Fruit fly (Drosophila melanogaster) whole organism, embryonic: ENCODE results near the gene CG42852.
A peak's percentile ranks its signal among the peaks of the same experiment; 100 is the strongest.

Source experiments
- Blimp-1 ChIP-seq: fragments of 200-800 bp; sonication (Bioruptor generic); optimal IDR thresholded peaks from 3 replicates; lab custom pipeline; 2018; ENCODE audit warnings: missing biosample characterization, missing genetic modification characterization, mild to moderate bottlenecking, moderate library complexity, missing genetic modification reagents
- Bteb2 ChIP-seq: fragments of 200-800 bp; sonication (Bioruptor generic); optimal IDR thresholded peaks from 2 replicates; lab custom pipeline; 2016; ENCODE audit warnings: missing biosample characterization, missing genetic modification characterization
- CG10543 ChIP-seq: fragments of 200-800 bp; sonication (Bioruptor generic); optimal IDR thresholded peaks from 3 replicates; lab custom pipeline; 2017; ENCODE audit warnings: missing biosample characterization, mild to moderate bottlenecking, missing genetic modification characterization, moderate library complexity
- CG11456 ChIP-seq: fragments of 200-800 bp; sonication (Bioruptor generic); IDR thresholded peaks from 3 replicates; pipeline ENCODE4 v1.3.6; 2022; ENCODE audit warnings: missing biosample characterization, missing genetic modification characterization
- CG13296 ChIP-seq: fragments of 200-800 bp; sonication (Bioruptor generic); optimal IDR thresholded peaks from 3 replicates; lab custom pipeline; 2018; ENCODE audit warnings: missing biosample characterization, mild to moderate bottlenecking, missing genetic modification characterization
- CG14710 ChIP-seq: fragments of 200-800 bp; sonication (Bioruptor generic); optimal IDR thresholded peaks from 3 replicates; lab custom pipeline; 2019; ENCODE audit warnings: missing biosample characterization, mild to moderate bottlenecking, missing genetic modification characterization, moderate library complexity
- CG15514 ChIP-seq: fragments of 200-800 bp; sonication (Bioruptor generic); optimal IDR thresholded peaks from 3 replicates; lab custom pipeline; 2017; ENCODE audit warnings: missing biosample characterization, missing genetic modification characterization, mild to moderate bottlenecking, moderate library complexity, missing genetic modification reagents
- CG1647 ChIP-seq: fragments of 200-800 bp; sonication (Bioruptor generic); optimal IDR thresholded peaks from 3 replicates; lab custom pipeline; 2016; ENCODE audit warnings: missing biosample characterization, missing genetic modification characterization
- CG16813 ChIP-seq: fragments of 200-800 bp; sonication (Bioruptor generic); IDR thresholded peaks from 3 replicates; pipeline ENCODE4 v1.3.6; 2022; ENCODE audit warnings: missing biosample characterization, missing genetic modification characterization; ENCODE audit not compliant: partially characterized antibody
- CG18476 ChIP-seq: fragments of 200-800 bp; sonication (Bioruptor generic); optimal IDR thresholded peaks from 2 replicates; lab custom pipeline; 2016; ENCODE audit warnings: missing biosample characterization, mild to moderate bottlenecking, missing genetic modification characterization
- CG30431 ChIP-seq: fragments of 200-800 bp; sonication (Bioruptor generic); optimal IDR thresholded peaks from 2 replicates; lab custom pipeline; 2017; ENCODE audit warnings: missing biosample characterization, missing genetic modification characterization
- CG3726 ChIP-seq: fragments of 200-800 bp; sonication (Bioruptor generic); IDR thresholded peaks from 3 replicates; pipeline ENCODE4, ENCODE4 v1.3.6; 2022; ENCODE audit warnings: missing biosample characterization, missing genetic modification characterization
- CG4820 ChIP-seq: fragments of 200-800 bp; sonication (Bioruptor generic); optimal IDR thresholded peaks from 3 replicates; lab custom pipeline; 2016; ENCODE audit warnings: missing biosample characterization, missing genetic modification characterization
- CG6765 ChIP-seq: fragments of 200-800 bp; sonication (Bioruptor generic); optimal IDR thresholded peaks from 3 replicates; lab custom pipeline; 2017; ENCODE audit warnings: missing biosample characterization, mild to moderate bottlenecking, missing genetic modification characterization
- CG7745 ChIP-seq: fragments of 200-800 bp; sonication (Bioruptor generic); optimal IDR thresholded peaks from 2 replicates; lab custom pipeline; 2018; ENCODE audit warnings: missing biosample characterization, mild to moderate bottlenecking, missing genetic modification characterization, moderate library complexity
- CG8765 ChIP-seq: fragments of 200-800 bp; sonication (Bioruptor generic); IDR thresholded peaks from 2 replicates; pipeline ENCODE4 v1.3.6; 2022; ENCODE audit warnings: missing biosample characterization, missing genetic modification characterization
- CG9609 ChIP-seq: fragments of 200-800 bp; sonication (Bioruptor generic); optimal IDR thresholded peaks from 3 replicates; lab custom pipeline; 2016; ENCODE audit warnings: missing biosample characterization, missing genetic modification characterization
- CG9727 ChIP-seq: fragments of 200-800 bp; sonication (Bioruptor generic); optimal IDR thresholded peaks from 3 replicates; lab custom pipeline; 2017; ENCODE audit warnings: missing biosample characterization, mild to moderate bottlenecking, missing genetic modification characterization
- CoRest ChIP-seq: fragments of 200-800 bp; sonication (Bioruptor generic); optimal IDR thresholded peaks from 3 replicates; lab custom pipeline; 2018; ENCODE audit warnings: missing biosample characterization, mild to moderate bottlenecking, missing genetic modification characterization, moderate library complexity
- CrebB ChIP-seq: fragments of 200-800 bp; sonication (Bioruptor generic); optimal IDR thresholded peaks from 3 replicates; lab custom pipeline; 2018; ENCODE audit warnings: missing biosample characterization, mild to moderate bottlenecking, missing genetic modification characterization
- D19B ChIP-seq: fragments of 200-800 bp; sonication (Bioruptor generic); optimal IDR thresholded peaks from 2 replicates; lab custom pipeline; 2017; ENCODE audit warnings: missing biosample characterization, mild to moderate bottlenecking, missing genetic modification characterization
- Dll ChIP-seq: fragments of 200-800 bp; sonication (Bioruptor generic); IDR thresholded peaks from 4 replicates; pipeline ENCODE4 v1.3.6; 2022; ENCODE audit warnings: missing biosample characterization, missing genetic modification characterization; ENCODE audit not compliant: partially characterized antibody
- Ets65A ChIP-seq: fragments of 200-800 bp; sonication (Bioruptor generic); peaks from one replicate; lab custom pipeline; 2016; ENCODE audit warnings: missing biosample characterization, missing genetic modification characterization
- Hey ChIP-seq: fragments of 200-800 bp; sonication (Bioruptor generic); optimal IDR thresholded peaks from 3 replicates; lab custom pipeline; 2018; ENCODE audit warnings: missing biosample characterization, mild to moderate bottlenecking, missing genetic modification characterization
- HmgZ ChIP-seq: fragments of 200-800 bp; sonication (Bioruptor generic); optimal IDR thresholded peaks from 2 replicates; lab custom pipeline; 2018; ENCODE audit warnings: missing biosample characterization, mild to moderate bottlenecking, missing genetic modification characterization
- Jarid2 ChIP-seq: fragments of 200-800 bp; sonication (Bioruptor generic); optimal IDR thresholded peaks from 3 replicates; lab custom pipeline; 2017; ENCODE audit warnings: mild to moderate bottlenecking, missing biosample characterization, missing genetic modification reagents, missing genetic modification characterization
- Lpt ChIP-seq: fragments of >200 bp; optimal IDR thresholded peaks from 2 replicates; lab custom pipeline; 2018; ENCODE audit warnings: missing biosample characterization, missing genetic modification characterization
- Nf-YB ChIP-seq: fragments of 200-800 bp; sonication (Bioruptor generic); optimal IDR thresholded peaks from 3 replicates; lab custom pipeline; 2019; ENCODE audit warnings: missing biosample characterization, mild to moderate bottlenecking, missing genetic modification characterization, moderate library complexity
- NfI ChIP-seq: fragments of 200-800 bp; sonication (Bioruptor generic); optimal IDR thresholded peaks from 3 replicates; lab custom pipeline; 2018; ENCODE audit warnings: missing biosample characterization, mild to moderate bottlenecking, missing genetic modification characterization, moderate library complexity
- Oaz ChIP-seq: fragments of 200-800 bp; sonication (Bioruptor generic); IDR thresholded peaks from 2 replicates; pipeline ENCODE4 v1.3.6; 2022; ENCODE audit warnings: missing biosample characterization, missing genetic modification characterization
- PHDP ChIP-seq: fragments of 200-800 bp; sonication (Bioruptor generic); optimal IDR thresholded peaks from 3 replicates; lab custom pipeline; 2018; ENCODE audit warnings: missing biosample characterization, mild to moderate bottlenecking, missing genetic modification characterization, moderate library complexity
- Poxn ChIP-seq: fragments of 200-800 bp; sonication (Bioruptor generic); IDR thresholded peaks from 2 replicates; pipeline ENCODE4 v1.3.6; 2022; ENCODE audit warnings: missing biosample characterization, missing genetic modification characterization
- Rfx ChIP-seq: fragments of 200-800 bp; sonication (Bioruptor generic); IDR thresholded peaks from 2 replicates; pipeline ENCODE4 v1.3.6; 2022; ENCODE audit warnings: missing biosample characterization, missing genetic modification characterization
- az2 ChIP-seq: fragments of 200-800 bp; sonication (Bioruptor generic); optimal IDR thresholded peaks from 3 replicates; lab custom pipeline; 2016; ENCODE audit warnings: missing biosample characterization, missing genetic modification characterization
- crc ChIP-seq: fragments of 200-800 bp; sonication (Bioruptor generic); optimal IDR thresholded peaks from 2 replicates; lab custom pipeline; 2016; ENCODE audit warnings: missing biosample characterization, missing genetic modification characterization
- dmrt99B ChIP-seq: fragments of 200-800 bp; sonication (Bioruptor generic); optimal IDR thresholded peaks from 2 replicates; lab custom pipeline; 2018; ENCODE audit warnings: missing biosample characterization, mild to moderate bottlenecking, missing genetic modification characterization, moderate library complexity
- ftz-f1 ChIP-seq: fragments of 200-800 bp; sonication (Bioruptor generic); optimal IDR thresholded peaks from 2 replicates; lab custom pipeline; 2016; ENCODE audit warnings: missing biosample characterization, missing genetic modification characterization
- gem ChIP-seq: fragments of 200-800 bp; sonication (Bioruptor generic); optimal IDR thresholded peaks from 2 replicates; lab custom pipeline; 2019; ENCODE audit warnings: missing biosample characterization, mild to moderate bottlenecking, missing genetic modification characterization, moderate library complexity
- hkb ChIP-seq, 2 experiments: fragments of 200-800 bp in 1 of 2; fragments of >200 bp in 1 of 2; sonication (Bioruptor generic) in 1 of 2; IDR thresholded peaks in 1 of 2; optimal IDR thresholded peaks in 1 of 2; 2 replicates each; pipeline versions ENCODE4 v1.3.6 to Lab custom; 2017 to 2022; ENCODE audit warnings: missing biosample characterization in 1 of 2, missing genetic modification characterization in 1 of 2
- kah ChIP-seq: fragments of 200-800 bp; sonication (Bioruptor generic); optimal IDR thresholded peaks from 2 replicates; lab custom pipeline; 2018; ENCODE audit warnings: missing biosample characterization, mild to moderate bottlenecking, missing genetic modification characterization
- lbe ChIP-seq: fragments of 200-800 bp; sonication (Bioruptor generic); optimal IDR thresholded peaks from 2 replicates; lab custom pipeline; 2016; ENCODE audit warnings: missing biosample characterization, mild to moderate bottlenecking, missing genetic modification characterization
- odd ChIP-seq: fragments of 200-800 bp; sonication (Bioruptor generic); optimal IDR thresholded peaks from 2 replicates; lab custom pipeline; 2017; ENCODE audit warnings: missing biosample characterization, mild to moderate bottlenecking, missing genetic modification characterization
- pb ChIP-seq: fragments of 200-800 bp; sonication (Bioruptor generic); optimal IDR thresholded peaks from 3 replicates; lab custom pipeline; 2016; ENCODE audit warnings: missing biosample characterization, missing genetic modification characterization
- pita ChIP-seq: fragments of 200-800 bp; sonication (Bioruptor generic); optimal IDR thresholded peaks from 2 replicates; lab custom pipeline; 2017; ENCODE audit warnings: missing biosample characterization, mild to moderate bottlenecking, missing genetic modification characterization
- sd ChIP-seq: fragments of 200-800 bp; sonication (Bioruptor generic); optimal IDR thresholded peaks from 3 replicates; lab custom pipeline; 2018; ENCODE audit warnings: missing biosample characterization, mild to moderate bottlenecking, missing genetic modification characterization, moderate library complexity
- sima ChIP-seq: fragments of 200-800 bp; sonication (Bioruptor generic); optimal IDR thresholded peaks from 2 replicates; lab custom pipeline; 2016; ENCODE audit warnings: missing biosample characterization, missing genetic modification characterization
- ttk ChIP-seq: fragments of 200-800 bp; sonication (Bioruptor generic); IDR thresholded peaks from 2 replicates; pipeline ENCODE4 v2.1.2; 2022; ENCODE audit warnings: missing biosample characterization, missing genetic modification characterization

The CG42852 gene

DNA sequence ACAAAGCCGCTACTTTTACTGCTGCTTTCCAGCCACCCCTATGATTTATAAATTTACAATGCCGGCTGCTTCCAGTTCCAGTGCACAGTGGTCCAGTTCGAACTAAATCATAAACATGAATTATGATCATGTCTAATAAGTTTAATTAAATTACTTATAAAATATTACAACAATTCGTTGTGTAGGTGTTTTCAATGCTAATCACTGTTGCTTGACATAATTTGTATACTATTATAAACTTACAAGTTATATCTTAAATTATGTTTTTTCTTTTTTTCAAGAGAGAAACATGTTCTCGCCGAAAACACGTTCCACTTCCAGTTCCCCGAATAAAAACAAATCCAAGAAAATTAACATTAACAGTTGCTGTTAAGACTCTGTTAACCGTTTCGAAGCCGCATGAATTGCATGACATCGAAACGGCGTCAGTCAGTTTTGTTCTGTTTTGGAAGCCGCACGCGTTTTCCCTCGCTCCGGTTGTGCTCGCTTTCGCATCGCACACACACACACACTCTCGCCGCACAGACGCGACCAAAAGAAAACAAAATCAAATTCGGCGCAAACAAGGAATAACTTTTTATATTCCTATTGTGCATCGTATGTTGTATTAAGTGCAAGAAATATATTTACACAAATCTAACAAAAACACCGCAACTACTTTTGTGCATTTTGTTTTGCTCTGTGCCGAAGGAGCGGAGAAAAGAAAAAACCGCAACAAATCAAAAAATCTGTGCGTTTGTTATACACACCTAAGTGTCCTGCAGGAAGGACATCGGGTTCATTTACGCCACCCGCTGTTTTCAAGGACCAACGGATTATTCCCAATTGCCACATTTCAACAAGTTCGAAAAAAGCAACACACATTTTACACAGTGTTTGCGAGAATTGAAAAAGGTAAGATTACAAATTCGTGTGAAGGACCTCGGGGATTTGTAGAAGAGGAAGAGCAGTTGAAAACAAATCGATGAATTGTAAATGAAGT is 10.6 kb downstream of the CG42852 start, which contains the start of gene Nrt (continued):
- TF ChIP-seq CG10543 (GFP tag; lab: Kevin White, UChicago) (peak; percentile 60), CG11456 (GFP tag; lab: Robert Waterston, UW) (no peak), CG15514 (GFP tag; lab: Kevin White, UChicago) (peak; percentile 7), HmgZ (tag; lab: Kevin White, UChicago) (peak; percentile 21), CG13296 (GFP tag; lab: Kevin White, UChicago) (peak; percentile 71), Jarid2 (peak; percentile 99), CG16813 (0 out of 3 replicates have a peak, but pooled peaks have one; percentile 39), CG4820 (GFP tag; lab: Kevin White, UChicago) (peak; percentile 8), Ets65A (GFP tag; lab: Kevin White, UChicago) (peak; percentile 39), Poxn (GFP tag; lab: Robert Waterston, UW) (no peak), lbe (GFP tag; lab: Kevin White, UChicago) (peak; percentile 24), sd (tag; lab: Kevin White, UChicago) (peak; percentile 17), gem (tag; lab: Kevin White, UChicago) (peak; percentile 85), CG9609 (GFP tag; lab: Kevin White, UChicago) (no peak), ttk (GFP tag; lab: Robert Waterston, UW) (peak; percentile 65; the same call in 1 of the 2 replicates), ftz-f1 (GFP tag; lab: Kevin White, UChicago) (no peak), Nf-YB (GFP tag; lab: Kevin White, UChicago) (peak; percentile 19), Rfx (peak; percentile 73), CoRest (peak; percentile 69), Blimp-1 (GFP tag; lab: Kevin White, UChicago) (peak; percentile 78), sima (no peak), az2 (peak; percentile 71), CG18476 (GFP tag; lab: Kevin White, UChicago) (peak; percentile 72), CrebB (tag; lab: Kevin White, UChicago) (peak; percentile 43), Lpt (GFP tag; lab: Kevin White, UChicago) (no peak), NfI (GFP tag; lab: Kevin White, UChicago) (peak; percentile 49), pb (GFP tag; lab: Kevin White, UChicago) (no peak), hkb (optimal IDR thresholded peaks at IDR 0.05; lab: Kevin White, UChicago) (no peak), hkb (GFP tag; IDR thresholded peaks at IDR 0.05; lab: Robert Waterston, UW) (peak; percentile 79), CG14710 (peak; percentile 70), pita (GFP tag; lab: Kevin White, UChicago) (no peak), CG8765 (no peak), Hey (tag; lab: Kevin White, UChicago) (no peak), Oaz (GFP tag; lab: Robert Waterston, UW) (no peak), kah (GFP tag; lab: Kevin White, UChicago) (peak; percentile 39), PHDP (tag; lab: Kevin White, UChicago) (peak; percentile 84), dmrt99B (tag; lab: Kevin White, UChicago) (peak; percentile 72), CG6765 (peak; percentile 82), CG3726 (GFP tag; lab: Robert Waterston, UW) (0 out of 3 replicates have a peak, but pooled peaks have one; percentile 9), odd (GFP tag; lab: Kevin White, UChicago) (peak; percentile 69), Bteb2 (GFP tag; lab: Kevin White, UChicago) (no peak), CG9727 (peak; percentile 66), Dll (0 out of 4 replicates have a peak, but pooled peaks have one; percentile 22), crc (GFP tag; lab: Kevin White, UChicago) (no peak), CG1647 (GFP tag; lab: Kevin White, UChicago) (no peak), CG7745 (tag; lab: Kevin White, UChicago) (no peak), CG30431 (no peak), D19B (GFP tag; lab: Kevin White, UChicago) (peak; percentile 17)
